Worm (Caenorhabditis elegans) whole organism, L3 larva: ENCODE measurements around the gene Y76B12C.9.

Source experiments
- R02D3.7 ChIP-seq: fragments of 150-350 bp; optimal IDR thresholded peaks from 2 replicates; lab custom pipeline; 2014; ENCODE audit warnings: missing biosample characterization, missing genetic modification characterization
- ZK546.5 ChIP-seq: sonication (generic microtip); optimal IDR thresholded peaks from 2 replicates; lab custom pipeline; 2017; ENCODE audit warnings: missing biosample characterization, missing genetic modification characterization
- ama-1 ChIP-seq: fragments of 150-350 bp; optimal IDR thresholded peaks from 2 replicates; lab custom pipeline; 2018
- ceh-82 ChIP-seq: fragments of 150-350 bp; optimal IDR thresholded peaks from 2 replicates; lab custom pipeline; 2014; ENCODE audit warnings: missing biosample characterization, missing genetic modification characterization
- lin-15B ChIP-seq: fragments of 150-350 bp; optimal IDR thresholded peaks from 2 replicates; lab custom pipeline; 2014; ENCODE audit warnings: missing biosample characterization, missing genetic modification characterization
- nhr-12 ChIP-seq: fragments of 150-350 bp; optimal IDR thresholded peaks from 2 replicates; lab custom pipeline; 2014; ENCODE audit warnings: missing biosample characterization, missing genetic modification characterization
- nhr-25 ChIP-seq: sonication (generic microtip); optimal IDR thresholded peaks from 2 replicates; lab custom pipeline; 2017; ENCODE audit warnings: missing biosample characterization, missing genetic modification characterization
- pqm-1 ChIP-seq: fragments of 150-350 bp; optimal IDR thresholded peaks from 2 replicates; lab custom pipeline; 2017; ENCODE audit warnings: missing biosample characterization, missing genetic modification characterization, inconsistent platforms
- ztf-11 ChIP-seq: fragments of 150-350 bp; optimal IDR thresholded peaks from 2 replicates; lab custom pipeline; 2014; ENCODE audit warnings: missing biosample characterization, missing genetic modification characterization
- ztf-4 ChIP-seq: fragments of 150-350 bp; optimal IDR thresholded peaks from 2 replicates; lab custom pipeline; 2014; ENCODE audit warnings: missing biosample characterization, missing genetic modification characterization

ce11 chrIV:1990843-1991339 is 46.0 kb downstream of the Y76B12C.9 start:
- no peak for TF ChIP-seq nhr-12
- TF ChIP-seq ZK546.5 (tag; lab: Kevin White, UChicago), result no peak
- TF ChIP-seq ceh-82 (tag; lab: Kevin White, UChicago), result no peak
- TF ChIP-seq lin-15B (tag; lab: Kevin White, UChicago), result no peak
- no peak for TF ChIP-seq pqm-1
- TF ChIP-seq ztf-4 (tag; lab: Kevin White, UChicago), result no peak
- no peak for TF ChIP-seq ama-1 (lab: Kevin White, UChicago)
- TF ChIP-seq R02D3.7 (tag; lab: Kevin White, UChicago), result no peak
- TF ChIP-seq nhr-25 (tag; lab: Kevin White, UChicago), result no peak
- no peak for TF ChIP-seq ztf-11 (tag; lab: Kevin White, UChicago)
